Worm (Caenorhabditis elegans): ENCODE results near the gene C01C10.2.

C01C10.2 gene

ce11 chrX:7409935-7410334 lies 28.0 kb downstream of the C01C10.2 start, which contains the start of gene C10A4.2:
Gene C10A4.2 (plus strand): TSS chrX:7410235.
- TF ChIP-seq unc-55 (GFP tag; optimal IDR thresholded peaks at IDR 0.05) (no peak), lin-13 (GFP tag; optimal IDR thresholded peaks at IDR 0.05) (no peak), unc-62 (GFP tag; optimal IDR thresholded peaks at IDR 0.05) (no peak), elt-1 (tag; optimal IDR thresholded peaks at IDR 0.05) (no peak)

- no peak for TF ChIP-seq nhr-23 (tag; optimal IDR thresholded peaks at IDR 0.05)
- TF ChIP-seq nhr-21 (tag; optimal IDR thresholded peaks at IDR 0.05), result no peak
- TF ChIP-seq sma-9 (GFP tag; optimal IDR thresholded peaks at IDR 0.05), result no peak
- no peak for TF ChIP-seq sma-9 (tag; optimal IDR thresholded peaks at IDR 0.05)
- TF ChIP-seq lin-11 (tag; optimal IDR thresholded peaks at IDR 0.05), result no peak
- no peak for TF ChIP-seq nhr-77 (tag; optimal IDR thresholded peaks at IDR 0.05)
- no peak for TF ChIP-seq lin-39 (tag; optimal IDR thresholded peaks at IDR 0.05)
- no peak for TF ChIP-seq egl-27 (tag; optimal IDR thresholded peaks at IDR 0.05)
- no peak for TF ChIP-seq ztf-4 (tag; optimal IDR thresholded peaks at IDR 0.05)
- TF ChIP-seq ZK546.5 (tag; optimal IDR thresholded peaks at IDR 0.05), result no peak
- no peak for TF ChIP-seq skn-1 (tag; optimal IDR thresholded peaks at IDR 0.05)
- no peak for TF ChIP-seq mdl-1 (tag; optimal IDR thresholded peaks at IDR 0.05)
- no peak for TF ChIP-seq nhr-237 (tag; optimal IDR thresholded peaks at IDR 0.05)
- TF ChIP-seq nhr-12 (tag; optimal IDR thresholded peaks at IDR 0.05), result no peak
- no peak for TF ChIP-seq unc-62 (GFP tag; optimal IDR thresholded peaks at IDR 0.05)
These were observed 28.9 kb downstream of the C01C10.2 start for ce11 chrX:7409030-7409429.

ce11 chrX:7407749-7408148 lies 30.2 kb downstream of the C01C10.2 start:
- TF ChIP-seq ceh-16 (tag; optimal IDR thresholded peaks at IDR 0.05), result no peak
- no peak for TF ChIP-seq mdl-1 (tag; optimal IDR thresholded peaks at IDR 0.05)
- TF ChIP-seq lin-13 (GFP tag; optimal IDR thresholded peaks at IDR 0.05), result no peak
- TF ChIP-seq nhr-21 (tag; optimal IDR thresholded peaks at IDR 0.05), result no peak
- TF ChIP-seq ZK546.5 (tag; optimal IDR thresholded peaks at IDR 0.05), result no peak
- TF ChIP-seq nhr-237 (tag; optimal IDR thresholded peaks at IDR 0.05), result no peak
- no peak for TF ChIP-seq sma-9 (GFP tag; optimal IDR thresholded peaks at IDR 0.05)
- no peak for TF ChIP-seq sma-9 (tag; optimal IDR thresholded peaks at IDR 0.05)

- TF ChIP-seq lin-11 (tag; optimal IDR thresholded peaks at IDR 0.05), result no peak
These were observed 32.5 kb downstream of the C01C10.2 start, which contains the start of gene C10A4.3 for ce11 chrX:7405393-7405792. Gene C10A4.3 (plus strand): TSS chrX:7405693.

- TF ChIP-seq ztf-11 (tag; optimal IDR thresholded peaks at IDR 0.05) (no peak), sma-3 (GFP tag; optimal IDR thresholded peaks at IDR 0.05) (no peak)
These were observed 33.4 kb downstream of the C01C10.2 start for ce11 chrX:7404551-7404950.

- TF ChIP-seq ztf-11 (tag; optimal IDR thresholded peaks at IDR 0.05) (no peak), sma-9 (GFP tag; optimal IDR thresholded peaks at IDR 0.05) (no peak), sma-9 (tag; optimal IDR thresholded peaks at IDR 0.05) (no peak), unc-55 (GFP tag; optimal IDR thresholded peaks at IDR 0.05) (no peak), ztf-4 (tag; optimal IDR thresholded peaks at IDR 0.05) (no peak), blmp-1 (tag; optimal IDR thresholded peaks at IDR 0.05; ENCODE audit: insufficient read depth) (no peak), unc-62 (GFP tag; optimal IDR thresholded peaks at IDR 0.05) (no peak), nhr-6 (tag; optimal IDR thresholded peaks at IDR 0.05) (no peak), mab-5 (tag; optimal IDR thresholded peaks at IDR 0.05) (no peak), nhr-23 (tag; optimal IDR thresholded peaks at IDR 0.05) (no peak), lsy-2 (tag; optimal IDR thresholded peaks at IDR 0.05) (no peak), nhr-237 (tag; optimal IDR thresholded peaks at IDR 0.05) (no peak), lin-11 (tag; optimal IDR thresholded peaks at IDR 0.05) (no peak), dmd-4 (tag; optimal IDR thresholded peaks at IDR 0.05) (no peak), unc-39 (tag; optimal IDR thresholded peaks at IDR 0.05) (no peak)
These were observed 37.1 kb downstream of the C01C10.2 start, which contains the start of gene C10A4.4 for ce11 chrX:7400788-7401187. Gene C10A4.4 (plus strand): TSS chrX:7401088.

ce11 chrX:7398584-7398983 lies 39.3 kb downstream of the C01C10.2 start, which contains the start of gene C10A4.10:
Gene C10A4.10 (plus strand): TSS chrX:7398884.
- TF ChIP-seq nhr-129 (tag; optimal IDR thresholded peaks at IDR 0.05) (no peak), elt-3 (tag; optimal IDR thresholded peaks at IDR 0.05) (no peak), nhr-77 (tag; optimal IDR thresholded peaks at IDR 0.05) (no peak), R02D3.7 (tag; optimal IDR thresholded peaks at IDR 0.05) (no peak), crh-2 (tag; optimal IDR thresholded peaks at IDR 0.05) (no peak), ama-1 (optimal IDR thresholded peaks at IDR 0.05) (no peak), ztf-1 (GFP tag; conservative IDR thresholded peaks at IDR 0.05) (no peak), egl-27 (tag; optimal IDR thresholded peaks at IDR 0.05) (no peak), nhr-23 (tag; optimal IDR thresholded peaks at IDR 0.05) (no peak), dmd-4 (tag; optimal IDR thresholded peaks at IDR 0.05) (no peak), sma-3 (GFP tag; optimal IDR thresholded peaks at IDR 0.05) (no peak), skn-1 (tag; optimal IDR thresholded peaks at IDR 0.05) (no peak), mab-5 (tag; optimal IDR thresholded peaks at IDR 0.05) (no peak), F13H6.1 (tag; optimal IDR thresholded peaks at IDR 0.05) (no peak), nhr-12 (tag; optimal IDR thresholded peaks at IDR 0.05) (no peak), snpc-4 (tag; optimal IDR thresholded peaks at IDR 0.05) (no peak), unc-55 (GFP tag; optimal IDR thresholded peaks at IDR 0.05) (no peak), ztf-11 (tag; optimal IDR thresholded peaks at IDR 0.05) (no peak), lin-11 (tag; optimal IDR thresholded peaks at IDR 0.05) (no peak)
